Fruit fly (Drosophila melanogaster): ENCODE measurements around the gene Snx17.

Snx17 gene

dm6 chr2L:10206633-10207162 lies at the start of gene Snx17:
Gene Snx17, minus strand, starts transcription at chr2L:10206961.
- TF ChIP-seq CG17806 (tag; optimal IDR thresholded peaks at IDR 0.05) (no peak), CG32121 (GFP tag; IDR thresholded peaks at IDR 0.05) (no peak), Pif1A (GFP tag; optimal IDR thresholded peaks at IDR 0.05) (no peak), fd96Ca (GFP tag; IDR thresholded peaks at IDR 0.05) (no peak), CG8301 (tag; optimal IDR thresholded peaks at IDR 0.05) (no peak), EcR (GFP tag; optimal IDR thresholded peaks at IDR 0.05) (no peak), gl (tag; optimal IDR thresholded peaks at IDR 0.05) (no peak), CG10348 (GFP tag; IDR thresholded peaks at IDR 0.05) (no peak)

- no peak for TF ChIP-seq CG32121 (GFP tag; IDR thresholded peaks at IDR 0.05)
- TF ChIP-seq Snoo (tag; optimal IDR thresholded peaks at IDR 0.05): no peak
- peak; percentile 67 for TF ChIP-seq D1 (tag; optimal IDR thresholded peaks at IDR 0.05)
- TF ChIP-seq fd96Ca (GFP tag; IDR thresholded peaks at IDR 0.05): no peak
Observed at dm6 chr2L:10255725-10256158, 49.0 kb upstream of the Snx17 start, which contains the start of gene CG5676. Gene CG5676, minus strand, starts transcription at chr2L:10255891.

dm6 chr2L:10251592-10251991 lies 44.8 kb upstream of the Snx17 start, which contains the start of gene Ror:
Gene Ror, plus strand, starts transcription at chr2L:10251843.
- TF ChIP-seq CG4496 (GFP tag; IDR thresholded peaks at IDR 0.05) (no peak), CG8301 (tag; optimal IDR thresholded peaks at IDR 0.05) (no peak), Pif1B (GFP tag; optimal IDR thresholded peaks at IDR 0.05) (no peak), CG8159 (tag; optimal IDR thresholded peaks at IDR 0.05) (no peak), EcR (GFP tag; optimal IDR thresholded peaks at IDR 0.05) (peak; percentile 69), CG10348 (GFP tag; IDR thresholded peaks at IDR 0.05) (no peak), CG15710 (tag; optimal IDR thresholded peaks at IDR 0.05) (no peak), gl (tag; optimal IDR thresholded peaks at IDR 0.05) (no peak)

dm6 chr2L:10250441-10250847 lies 43.7 kb upstream of the Snx17 start, which contains the start of the genes bsk and CG31717:
Gene bsk, minus strand, starts transcription at chr2L:10250501.
Gene CG31717, plus strand, starts transcription at chr2L:10250737.
- TF ChIP-seq EcR (GFP tag; optimal IDR thresholded peaks at IDR 0.05): peak; percentile 43
- TF ChIP-seq CG32121 (GFP tag; IDR thresholded peaks at IDR 0.05): no peak

DNA sequence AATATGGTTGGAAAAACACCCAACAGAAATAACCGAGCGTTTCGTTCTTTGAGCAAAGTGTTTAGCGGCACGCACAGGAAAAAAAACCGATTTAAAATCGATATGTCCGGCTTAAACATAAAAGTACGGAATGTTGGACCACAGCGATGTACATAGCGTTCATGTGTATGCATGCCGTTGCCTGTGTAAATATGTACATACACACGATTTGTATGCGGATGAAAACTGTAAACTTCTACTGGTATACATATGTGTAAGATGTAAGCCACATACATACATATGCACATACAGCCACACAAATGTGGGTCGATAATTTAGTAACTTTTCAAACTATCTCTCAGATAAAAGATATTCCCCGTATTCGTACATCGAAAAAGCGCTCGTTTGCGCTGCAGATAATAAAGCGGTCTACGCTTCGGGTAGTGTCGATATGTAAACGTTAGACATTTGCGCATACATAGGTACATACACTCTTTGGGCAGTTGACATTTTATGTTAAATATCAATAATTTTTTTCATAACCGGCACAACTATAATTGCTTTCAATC lies 43.0 kb upstream of the Snx17 start:
- TF ChIP-seq CG34367 (tag; optimal IDR thresholded peaks at IDR 0.05): no peak
- no peak for TF ChIP-seq Pif1B (GFP tag; optimal IDR thresholded peaks at IDR 0.05)
- no peak for TF ChIP-seq CG14655 (GFP tag; optimal IDR thresholded peaks at IDR 0.05)
- TF ChIP-seq CG13204 (GFP tag; optimal IDR thresholded peaks at IDR 0.05): no peak
- no peak for TF ChIP-seq CG15710 (tag; optimal IDR thresholded peaks at IDR 0.05)
- no peak for TF ChIP-seq rn (GFP tag; IDR thresholded peaks at IDR 0.05)
- TF ChIP-seq CG8159 (tag; optimal IDR thresholded peaks at IDR 0.05): no peak
- TF ChIP-seq Pif1A (GFP tag; optimal IDR thresholded peaks at IDR 0.05): no peak
- TF ChIP-seq gl (tag; optimal IDR thresholded peaks at IDR 0.05): no peak
- TF ChIP-seq CG4496 (GFP tag; IDR thresholded peaks at IDR 0.05): no peak
- no peak for TF ChIP-seq fd96Ca (GFP tag; IDR thresholded peaks at IDR 0.05)
- no peak for TF ChIP-seq CG17806 (tag; optimal IDR thresholded peaks at IDR 0.05)
- no peak for TF ChIP-seq Snoo (tag; optimal IDR thresholded peaks at IDR 0.05)
- TF ChIP-seq Ets98B (GFP tag; IDR thresholded peaks at IDR 0.05): no peak

DNA sequence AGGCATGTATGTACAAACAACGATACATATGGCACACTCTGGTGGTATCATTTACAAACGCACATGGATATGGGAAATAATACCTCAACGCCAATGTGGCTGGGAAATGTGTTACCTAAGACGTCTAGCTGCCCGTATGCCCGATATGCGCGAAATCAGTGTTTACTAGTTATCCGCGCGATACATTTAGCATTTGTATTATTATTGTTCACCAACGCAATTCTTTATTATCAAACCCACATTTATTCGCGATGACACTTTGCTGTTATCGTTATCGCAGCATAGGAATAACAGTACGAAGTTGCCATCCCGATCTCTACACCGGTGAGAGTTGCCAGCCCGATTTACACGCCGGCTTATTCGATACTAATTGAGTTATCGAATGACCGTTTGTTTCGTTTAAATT lies 40.0 kb upstream of the Snx17 start, which contains the start of gene chico:
Gene chico (minus strand): TSS at position 294 of the 406 bp plus-strand sequence.
- no peak for TF ChIP-seq EcR (GFP tag; optimal IDR thresholded peaks at IDR 0.05)
- no peak for TF ChIP-seq Snoo (tag; optimal IDR thresholded peaks at IDR 0.05)
- no peak for TF ChIP-seq rn (GFP tag; IDR thresholded peaks at IDR 0.05)
- no peak for TF ChIP-seq CG8159 (tag; optimal IDR thresholded peaks at IDR 0.05)
- no peak for TF ChIP-seq fd96Ca (GFP tag; IDR thresholded peaks at IDR 0.05)
- no peak for TF ChIP-seq CG34367 (tag; optimal IDR thresholded peaks at IDR 0.05)
- no peak for TF ChIP-seq CG15710 (tag; optimal IDR thresholded peaks at IDR 0.05)

DNA sequence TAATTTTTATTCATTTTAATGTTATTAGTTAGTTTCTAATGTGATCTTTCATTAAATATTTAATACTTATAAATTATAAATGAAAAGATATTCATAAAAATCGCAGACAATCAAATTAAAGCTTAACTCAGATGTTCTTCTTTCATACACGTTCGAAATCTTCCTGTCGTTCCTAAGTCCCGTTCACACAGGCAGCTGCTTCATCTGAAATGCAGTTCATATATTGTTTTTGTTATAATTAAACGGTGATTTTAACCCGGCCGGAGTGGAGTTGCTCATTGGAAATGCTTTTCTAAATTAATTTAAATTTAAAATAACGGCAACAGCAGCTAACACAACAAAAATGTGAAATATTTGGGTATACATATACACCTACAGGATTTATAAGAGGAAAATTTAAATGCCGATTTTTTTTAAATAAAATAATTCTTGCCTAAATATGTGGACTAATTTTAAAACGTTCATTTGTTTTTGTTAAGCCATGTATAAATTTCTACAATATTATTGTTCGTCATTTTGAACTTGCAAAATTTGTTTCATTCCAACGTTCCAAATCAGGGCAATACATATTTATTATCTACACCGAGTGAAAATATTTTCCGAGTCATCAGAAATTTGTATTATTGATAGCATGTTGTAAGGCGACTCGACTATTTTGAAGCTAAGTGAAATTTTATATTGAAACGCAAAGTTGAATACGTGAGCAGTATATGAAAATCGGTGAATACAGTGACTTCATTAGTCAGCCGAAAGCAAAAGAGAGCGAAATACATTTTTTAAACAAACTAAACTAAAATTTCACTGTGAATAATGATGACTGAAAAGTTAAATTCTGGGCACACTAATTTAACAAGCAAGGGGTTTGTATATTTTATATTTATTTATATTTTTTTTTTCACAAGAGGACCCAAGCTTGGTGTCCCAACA lies 32.2 kb upstream of the Snx17 start, which contains the start of gene me31B:
Gene me31B (plus strand): TSS at position 616 of the 927 bp plus-strand sequence.
- no peak for TF ChIP-seq CG32121 (GFP tag; IDR thresholded peaks at IDR 0.05)
- peak; percentile 16 for TF ChIP-seq CG9948 (tag; optimal IDR thresholded peaks at IDR 0.05)

Data from whole organism, pupa.